Worm (Caenorhabditis elegans) whole organism, L4/young adult: Measurements from ENCODE around the gene T04A8.18.

Experiments
- W03F9.2 ChIP-seq: fragments of 150-350 bp; optimal IDR thresholded peaks from 2 replicates; lab custom pipeline; 2014; ENCODE audit warnings: missing biosample characterization, missing genetic modification characterization
- dao-5 ChIP-seq: sonication (generic microtip); optimal IDR thresholded peaks from 2 replicates; lab custom pipeline; 2016; ENCODE audit warnings: missing genotype, missing genetic modification characterization, moderate library complexity, missing compliant biosample characterization
- him-1 ChIP-seq: sonication (generic microtip); optimal IDR thresholded peaks from 2 replicates; lab custom pipeline; 2016; ENCODE audit warnings: missing genotype, missing genetic modification reagents, missing genetic modification characterization, missing compliant biosample characterization

Gene T04A8.18

ce11 chrIII:4708909-4709308, at the start of gene T04A8.18:
Gene T04A8.18 (plus strand): TSS chrIII:4709209.
- TF ChIP-seq him-1, result no peak
- no peak for TF ChIP-seq W03F9.2 (tag; lab: Kevin White, UChicago)
- TF ChIP-seq dao-5 (tag; lab: Kevin White, UChicago), result no peak

ce11 chrIII:4659426-4659825, 49.6 kb upstream of the T04A8.18 start:
- TF ChIP-seq him-1 (no peak), dao-5 (tag; lab: Kevin White, UChicago) (no peak), W03F9.2 (tag; lab: Kevin White, UChicago) (no peak)

- no peak for TF ChIP-seq him-1
Observed at ce11 chrIII:4665272-4665671, 43.7 kb upstream of the T04A8.18 start, which contains the start of gene T23F11.4. Gene T23F11.4 (minus strand): TSS chrIII:4665372.

- TF ChIP-seq dao-5 (tag; lab: Kevin White, UChicago) (no peak), him-1 (peak; percentile 8), W03F9.2 (tag; lab: Kevin White, UChicago) (no peak)
Observed at ce11 chrIII:4666753-4667400, 42.1 kb upstream of the T04A8.18 start.

ce11 chrIII:4668073-4668472, 40.9 kb upstream of the T04A8.18 start:
- no peak for TF ChIP-seq W03F9.2 (tag; lab: Kevin White, UChicago)
- no peak for TF ChIP-seq dao-5 (tag; lab: Kevin White, UChicago)

- TF ChIP-seq him-1, result no peak
- no peak for TF ChIP-seq W03F9.2 (tag; lab: Kevin White, UChicago)
- TF ChIP-seq dao-5 (tag; lab: Kevin White, UChicago), result no peak
Observed at ce11 chrIII:4671491-4671890, 37.5 kb upstream of the T04A8.18 start, which contains the start of gene T23F11.11. Gene T23F11.11 (minus strand): TSS chrIII:4671591.

ce11 chrIII:4671949-4672348, 37.1 kb upstream of the T04A8.18 start, which contains the start of gene srg-13:
Gene srg-13 (plus strand): TSS chrIII:4672249.
- TF ChIP-seq W03F9.2 (tag; lab: Kevin White, UChicago), result no peak
- no peak for TF ChIP-seq dao-5 (tag; lab: Kevin White, UChicago)
- TF ChIP-seq him-1, result no peak

- TF ChIP-seq him-1 (no peak), dao-5 (tag; lab: Kevin White, UChicago) (no peak), W03F9.2 (tag; lab: Kevin White, UChicago) (no peak)
Observed at ce11 chrIII:4677466-4677865, 31.5 kb upstream of the T04A8.18 start, which contains the start of gene srg-10. Gene srg-10 (plus strand): TSS chrIII:4677766.

ce11 chrIII:4679963-4680484, 29.0 kb upstream of the T04A8.18 start, which contains the start of gene srg-11:
Gene srg-11 (plus strand): TSS chrIII:4680013.
- TF ChIP-seq W03F9.2 (tag; lab: Kevin White, UChicago) (no peak), dao-5 (tag; lab: Kevin White, UChicago) (no peak), him-1 (no peak)

- TF ChIP-seq him-1 (no peak), W03F9.2 (tag; lab: Kevin White, UChicago) (no peak), dao-5 (tag; lab: Kevin White, UChicago) (no peak)
Observed at ce11 chrIII:4687134-4687533, 21.9 kb upstream of the T04A8.18 start.

- TF ChIP-seq dao-5 (tag; lab: Kevin White, UChicago) (no peak), W03F9.2 (tag; lab: Kevin White, UChicago) (no peak), him-1 (no peak)
Observed at ce11 chrIII:4688356-4688755, 20.7 kb upstream of the T04A8.18 start, which contains the start of gene tag-243. Gene tag-243 (minus strand): TSS chrIII:4688456.

ce11 chrIII:4688965-4689364, 20.0 kb upstream of the T04A8.18 start, which contains the start of gene ppat-1:
Gene ppat-1 (plus strand): TSS chrIII:4689280.
- TF ChIP-seq dao-5 (tag; lab: Kevin White, UChicago), result no peak
- TF ChIP-seq him-1, result no peak
- no peak for TF ChIP-seq W03F9.2 (tag; lab: Kevin White, UChicago)

- TF ChIP-seq him-1, result peak; percentile 63
- TF ChIP-seq dao-5 (tag; lab: Kevin White, UChicago), result peak; percentile 84
- TF ChIP-seq W03F9.2 (tag; lab: Kevin White, UChicago), result peak; percentile 36
Observed at ce11 chrIII:4689595-4689994, 19.4 kb upstream of the T04A8.18 start.

- TF ChIP-seq W03F9.2 (tag; lab: Kevin White, UChicago) (peak; percentile 87), dao-5 (tag; lab: Kevin White, UChicago) (no peak)
Observed at ce11 chrIII:4693281-4693680, 15.7 kb upstream of the T04A8.18 start, which contains the start of gene nifk-1. Gene nifk-1 (minus strand): TSS chrIII:4693307.
